Worm (Caenorhabditis elegans) whole organism, L4 larva: Measurements from ENCODE around the gene F26F4.6.

ENCODE experiments used
- ama-1 ChIP-seq: fragments of 150-350 bp; optimal IDR thresholded peaks from 2 replicates; lab custom pipeline; 2014; ENCODE audit warnings: inconsistent platforms, mixed read lengths
- jun-1 ChIP-seq: fragments of 150-350 bp; optimal IDR thresholded peaks from 2 replicates; lab custom pipeline; 2014; ENCODE audit warnings: missing biosample characterization, missing genetic modification reagents, missing genetic modification characterization
- mep-1 ChIP-seq: fragments of 150-350 bp; sonication (generic microtip); optimal IDR thresholded peaks from 3 replicates; lab custom pipeline; 2014; ENCODE audit warnings: missing biosample characterization, missing genetic modification characterization
- skn-1 ChIP-seq: fragments of 150-350 bp; optimal IDR thresholded peaks from 2 replicates; lab custom pipeline; 2014; ENCODE audit warnings: missing biosample characterization, missing genetic modification characterization
- unc-39 ChIP-seq: sonication (generic microtip); optimal IDR thresholded peaks from 2 replicates; lab custom pipeline; 2017; ENCODE audit warnings: missing biosample characterization, missing genetic modification characterization

DNA sequence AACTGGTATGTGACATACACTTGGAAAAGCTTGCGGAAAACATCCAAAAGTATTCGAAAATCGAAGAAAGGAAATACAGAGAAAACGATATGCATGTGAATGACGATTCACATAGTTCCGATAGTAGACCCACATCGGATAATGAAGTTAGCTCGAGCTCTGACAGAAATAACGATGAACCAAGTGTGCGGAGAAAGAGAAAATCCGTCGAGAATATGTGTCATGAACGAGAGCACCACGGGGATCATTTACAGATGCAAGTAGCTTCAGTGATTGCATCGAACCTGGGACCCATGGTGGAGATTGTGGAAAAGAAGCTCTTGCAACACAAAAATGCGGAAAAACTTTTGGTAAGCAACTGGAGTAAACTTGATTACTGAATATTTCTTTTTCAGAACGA lies 36.4 kb downstream of the F26F4.6 start:
- TF ChIP-seq skn-1 (no peak), unc-39 (tag; lab: Kevin White, UChicago) (no peak), ama-1 (no peak), jun-1 (tag; lab: Kevin White, UChicago) (no peak), mep-1 (tag; lab: Kevin White, UChicago) (no peak)
